Fruit fly (Drosophila melanogaster) whole organism, embryonic: ENCODE data around the gene Or9a.

Experiments
- Aef1 ChIP-seq: fragments of 200-800 bp; sonication (Bioruptor generic); IDR thresholded peaks from 3 replicates; pipeline ENCODE4 v1.3.6; 2022; ENCODE audit warnings: missing biosample characterization, missing genetic modification characterization
- Atf3 ChIP-seq: fragments of 200-800 bp; sonication (Bioruptor generic); optimal IDR thresholded peaks from 3 replicates; lab custom pipeline; 2016; ENCODE audit warnings: missing biosample characterization, missing genetic modification characterization
- CG11504 ChIP-seq: fragments of 200-800 bp; sonication (Bioruptor generic); optimal IDR thresholded peaks from 3 replicates; lab custom pipeline; 2019; ENCODE audit warnings: missing biosample characterization, mild to moderate bottlenecking, missing genetic modification characterization, moderate library complexity
- CG11560 ChIP-seq: fragments of 200-800 bp; sonication (Bioruptor generic); IDR thresholded peaks from 3 replicates; pipeline ENCODE4 v1.3.6; 2022; ENCODE audit warnings: missing biosample characterization, missing genetic modification characterization
- CG12219 ChIP-seq: fragments of 200-800 bp; sonication (Bioruptor generic); optimal IDR thresholded peaks from 3 replicates; lab custom pipeline; 2018; ENCODE audit warnings: missing biosample characterization, mild to moderate bottlenecking, missing genetic modification characterization
- CG12391 ChIP-seq: fragments of 200-800 bp; sonication (Bioruptor generic); optimal IDR thresholded peaks from 3 replicates; lab custom pipeline; 2018; ENCODE audit warnings: missing biosample characterization, mild to moderate bottlenecking, missing genetic modification characterization, moderate library complexity
- CG12659 ChIP-seq: fragments of 200-800 bp; sonication (Bioruptor generic); optimal IDR thresholded peaks from 3 replicates; lab custom pipeline; 2017; ENCODE audit warnings: mild to moderate bottlenecking, missing biosample characterization, missing genetic modification reagents, missing genetic modification characterization
- CG13894 ChIP-seq: fragments of 200-800 bp; sonication (Bioruptor generic); optimal IDR thresholded peaks from 3 replicates; lab custom pipeline; 2018; ENCODE audit warnings: missing biosample characterization, mild to moderate bottlenecking, missing genetic modification characterization, moderate library complexity
- CG16815 ChIP-seq: fragments of 200-800 bp; sonication (Bioruptor generic); optimal IDR thresholded peaks from 3 replicates; lab custom pipeline; 2017; ENCODE audit warnings: missing biosample characterization, mild to moderate bottlenecking, missing genetic modification characterization
- CG17186 ChIP-seq: fragments of 200-800 bp; sonication (Bioruptor generic); optimal IDR thresholded peaks from 3 replicates; lab custom pipeline; 2017; ENCODE audit warnings: missing biosample characterization, missing genetic modification reagents, missing genetic modification characterization
- CG18011 ChIP-seq: fragments of 200-800 bp; sonication (Bioruptor generic); optimal IDR thresholded peaks from 2 replicates; lab custom pipeline; 2017; ENCODE audit warnings: missing biosample characterization, missing genetic modification characterization, mild to moderate bottlenecking, moderate library complexity, missing genotype
- CG2116 ChIP-seq: fragments of 200-800 bp; sonication (Bioruptor generic); optimal IDR thresholded peaks from 3 replicates; lab custom pipeline; 2018; ENCODE audit warnings: missing biosample characterization, mild to moderate bottlenecking, missing genetic modification characterization
- CG2120 ChIP-seq: fragments of 200-800 bp; sonication (Bioruptor generic); optimal IDR thresholded peaks from 3 replicates; lab custom pipeline; 2016; ENCODE audit warnings: missing biosample characterization, missing genetic modification characterization
- CG2712 ChIP-seq: fragments of 200-800 bp; optimal IDR thresholded peaks from 3 replicates; lab custom pipeline; 2019; ENCODE audit warnings: missing biosample characterization, mild to moderate bottlenecking, missing genetic modification characterization, moderate library complexity
- CG2875 ChIP-seq: fragments of 200-800 bp; sonication (Bioruptor generic); optimal IDR thresholded peaks from 2 replicates; lab custom pipeline; 2017; ENCODE audit warnings: missing biosample characterization, mild to moderate bottlenecking, missing genetic modification characterization, missing genetic modification reagents
- CG30431 ChIP-seq: fragments of 200-800 bp; sonication (Bioruptor generic); optimal IDR thresholded peaks from 2 replicates; lab custom pipeline; 2017; ENCODE audit warnings: missing biosample characterization, missing genetic modification characterization
- CG6654 ChIP-seq: fragments of 200-800 bp; sonication (Bioruptor generic); optimal IDR thresholded peaks from 2 replicates; lab custom pipeline; 2017; ENCODE audit warnings: missing biosample characterization, mild to moderate bottlenecking, missing genetic modification characterization
- CG7357 ChIP-seq: fragments of 200-800 bp; sonication (Bioruptor generic); IDR thresholded peaks from 3 replicates; pipeline ENCODE4 v1.3.6; 2022; ENCODE audit warnings: missing biosample characterization, missing genetic modification characterization
- CG7372 ChIP-seq: fragments of 200-800 bp; sonication (Bioruptor generic); IDR thresholded peaks from 2 replicates; pipeline ENCODE4 v1.3.6; 2022; ENCODE audit warnings: missing biosample characterization, missing genetic modification characterization
- CG8765 ChIP-seq: fragments of 200-800 bp; sonication (Bioruptor generic); IDR thresholded peaks from 2 replicates; pipeline ENCODE4 v1.3.6; 2022; ENCODE audit warnings: missing biosample characterization, missing genetic modification characterization
- CG8924 ChIP-seq: fragments of 200-800 bp; optimal IDR thresholded peaks from 3 replicates; lab custom pipeline; 2019; ENCODE audit warnings: missing biosample characterization, mild to moderate bottlenecking, missing genetic modification characterization, moderate library complexity
- CG9215 ChIP-seq: fragments of 200-800 bp; sonication (Bioruptor generic); IDR thresholded peaks from 2 replicates; pipeline ENCODE4 v1.3.6; 2022; ENCODE audit warnings: missing biosample characterization, missing genetic modification characterization
- CHES-1-like ChIP-seq: fragments of 200-800 bp; sonication (Bioruptor generic); optimal IDR thresholded peaks from 2 replicates; lab custom pipeline; 2016; ENCODE audit warnings: missing biosample characterization, missing genetic modification characterization
- CrebB ChIP-seq: fragments of 200-800 bp; sonication (Bioruptor generic); optimal IDR thresholded peaks from 3 replicates; lab custom pipeline; 2018; ENCODE audit warnings: missing biosample characterization, mild to moderate bottlenecking, missing genetic modification characterization
- Drgx ChIP-seq: fragments of 200-800 bp; sonication (Bioruptor generic); IDR thresholded peaks from 2 replicates; pipeline ENCODE4 v1.3.6; 2022; ENCODE audit warnings: missing biosample characterization, missing genetic modification characterization
- Ets97D ChIP-seq: fragments of 200-800 bp; sonication (Bioruptor generic); optimal IDR thresholded peaks from 3 replicates; lab custom pipeline; 2016; ENCODE audit warnings: missing biosample characterization, missing genetic modification characterization
- Hand ChIP-seq: fragments of 200-800 bp; sonication (Bioruptor generic); optimal IDR thresholded peaks from 2 replicates; lab custom pipeline; 2017; ENCODE audit warnings: mild to moderate bottlenecking, missing biosample characterization, missing genetic modification reagents, missing genetic modification characterization
- Hr51 ChIP-seq, 2 experiments: fragments of 200-800 bp; sonication (Bioruptor generic); optimal IDR thresholded peaks; 2 replicates in 1 of 2; 3 replicates in 1 of 2; lab custom pipeline; 2016 to 2018; ENCODE audit warnings: missing biosample characterization in 2 of 2, missing genetic modification characterization in 2 of 2, mild to moderate bottlenecking in 1 of 2, moderate library complexity in 1 of 2
- Lhr ChIP-seq: fragments of 200-800 bp; sonication (Bioruptor generic); optimal IDR thresholded peaks from 3 replicates; lab custom pipeline; 2017; ENCODE audit warnings: mild to moderate bottlenecking, missing biosample characterization, missing genetic modification reagents, missing genetic modification characterization
- MBD-R2 ChIP-seq: fragments of 200-800 bp; sonication (Bioruptor generic); IDR thresholded peaks from 2 replicates; pipeline ENCODE4 v1.3.6; 2022; ENCODE audit warnings: missing biosample characterization, missing genetic modification characterization
- Scr ChIP-seq: fragments of 200-800 bp; sonication (Bioruptor generic); IDR thresholded peaks from 2 replicates; pipeline ENCODE4 v1.3.6; 2022; ENCODE audit warnings: missing biosample characterization, missing genetic modification characterization; ENCODE audit not compliant: partially characterized antibody
- YL-1 ChIP-seq: fragments of 200-800 bp; sonication (Bioruptor generic); optimal IDR thresholded peaks from 3 replicates; lab custom pipeline; 2017; ENCODE audit warnings: missing biosample characterization, mild to moderate bottlenecking, missing genetic modification characterization
- amos ChIP-seq: fragments of 200-800 bp; sonication (Bioruptor generic); IDR thresholded peaks from 2 replicates; pipeline ENCODE4 v1.3.6; 2022; ENCODE audit warnings: missing biosample characterization, missing genetic modification characterization; ENCODE audit not compliant: partially characterized antibody
- ato ChIP-seq: fragments of 200-800 bp; sonication (Bioruptor generic); IDR thresholded peaks from 2 replicates; pipeline ENCODE4 v1.3.6; 2022; ENCODE audit warnings: missing biosample characterization, missing genetic modification characterization; ENCODE audit not compliant: partially characterized antibody
- dati ChIP-seq: fragments of 200-800 bp; sonication (Bioruptor generic); IDR thresholded peaks from 2 replicates; pipeline ENCODE4 v1.3.6; 2022; ENCODE audit warnings: missing biosample characterization, missing genetic modification characterization
- fru ChIP-seq: fragments of >200 bp; optimal IDR thresholded peaks from 2 replicates; lab custom pipeline; 2017
- fu2 ChIP-seq: fragments of 200-800 bp; sonication (Bioruptor generic); optimal IDR thresholded peaks from 2 replicates; lab custom pipeline; 2016; ENCODE audit warnings: missing biosample characterization, missing genetic modification characterization
- gcm2 ChIP-seq: fragments of 200-800 bp; sonication (Bioruptor generic); optimal IDR thresholded peaks from 2 replicates; lab custom pipeline; 2016; ENCODE audit warnings: missing biosample characterization, missing genetic modification characterization
- kah ChIP-seq: fragments of 200-800 bp; sonication (Bioruptor generic); optimal IDR thresholded peaks from 2 replicates; lab custom pipeline; 2018; ENCODE audit warnings: missing biosample characterization, mild to moderate bottlenecking, missing genetic modification characterization
- nmo ChIP-seq: fragments of 200-800 bp; sonication (Bioruptor generic); optimal IDR thresholded peaks from 2 replicates; lab custom pipeline; 2018; ENCODE audit warnings: missing biosample characterization, mild to moderate bottlenecking, missing genetic modification characterization, moderate library complexity
- otp ChIP-seq: fragments of 200-800 bp; sonication (Bioruptor generic); IDR thresholded peaks from 3 replicates; pipeline ENCODE4, ENCODE4 v1.3.6; 2022; ENCODE audit warnings: missing biosample characterization, missing genetic modification characterization
- pan ChIP-seq, 4 experiments: fragments of >200 bp in 3 of 4; fragments of 200-800 bp in 1 of 4; sonication (Bioruptor generic) in 1 of 4; optimal IDR thresholded peaks in 3 of 4; IDR thresholded peaks in 1 of 4; 2 replicates each; pipeline versions ENCODE4 v1.3.6 to Lab custom; 2017 to 2022; ENCODE audit warnings: missing biosample characterization in 2 of 4, missing genetic modification characterization in 2 of 4, mixed read lengths in 1 of 4
- salm ChIP-seq: fragments of 200-800 bp; sonication (Bioruptor generic); optimal IDR thresholded peaks from 2 replicates; lab custom pipeline; 2018; ENCODE audit warnings: missing biosample characterization, mild to moderate bottlenecking, missing genetic modification characterization
- scrt ChIP-seq: fragments of 200-800 bp; sonication (Bioruptor generic); optimal IDR thresholded peaks from 2 replicates; lab custom pipeline; 2018; ENCODE audit warnings: missing biosample characterization, mild to moderate bottlenecking, missing genetic modification characterization, moderate library complexity
- sens ChIP-seq: fragments of 200-800 bp; sonication (Bioruptor generic); peaks from one replicate; lab custom pipeline; 2016; ENCODE audit warnings: missing biosample characterization, missing genetic modification characterization
- ssp ChIP-seq: fragments of 200-800 bp; sonication (Bioruptor generic); IDR thresholded peaks from 2 replicates; pipeline ENCODE4 v1.3.6; 2022; ENCODE audit warnings: missing biosample characterization, missing genetic modification characterization
- tio ChIP-seq: fragments of 200-800 bp; sonication (Bioruptor generic); optimal IDR thresholded peaks from 2 replicates; lab custom pipeline; 2017; ENCODE audit warnings: missing biosample characterization, missing genetic modification characterization, inconsistent platforms
- tx ChIP-seq: fragments of 200-800 bp; sonication (Bioruptor generic); optimal IDR thresholded peaks from 2 replicates; lab custom pipeline; 2016; ENCODE audit warnings: missing biosample characterization, missing genetic modification characterization
- zen ChIP-seq: fragments of 200-800 bp; sonication (Bioruptor generic); optimal IDR thresholded peaks from 3 replicates; lab custom pipeline; 2018; ENCODE audit warnings: missing biosample characterization, mild to moderate bottlenecking, missing genetic modification characterization, moderate library complexity

Or9a gene

dm6 chrX:10473510-10474212, 14.2 kb upstream of the Or9a start, which contains the start of gene CG2889 (continued):
- peak; percentile 17 for TF ChIP-seq CG17186 (GFP tag; lab: Kevin White, UChicago)
- TF ChIP-seq CG8765 (GFP tag; lab: Robert Waterston, UW) = no peak
- peak; percentile 97 for TF ChIP-seq CG2116 (GFP tag; lab: Kevin White, UChicago)
- peak; percentile 80 for TF ChIP-seq zen (tag; lab: Kevin White, UChicago)
- no peak for TF ChIP-seq CG18011
- TF ChIP-seq CG13894 (tag; lab: Kevin White, UChicago) = no peak
- TF ChIP-seq CG11560 (tag; lab: Robert Waterston, UW) = no peak
- TF ChIP-seq CG7357 (GFP tag; lab: Robert Waterston, UW) = no peak
- peak; percentile 68 for TF ChIP-seq sens (GFP tag; lab: Kevin White, UChicago)
- TF ChIP-seq Lhr = peak; percentile 29
- TF ChIP-seq salm (tag; lab: Kevin White, UChicago) = no peak
- no peak for TF ChIP-seq ato (GFP tag; lab: Robert Waterston, UW)
- TF ChIP-seq YL-1 (GFP tag; lab: Kevin White, UChicago) = peak; percentile 41
- 0 out of 3 replicates have a peak, but pooled peaks have one; percentile 25 for TF ChIP-seq otp (GFP tag; lab: Robert Waterston, UW)
- peak; percentile 61 for TF ChIP-seq Ets97D (GFP tag; lab: Kevin White, UChicago)
- peak; percentile 39 for TF ChIP-seq MBD-R2 (GFP tag; lab: Robert Waterston, UW)
- no peak for TF ChIP-seq ssp (GFP tag; lab: Robert Waterston, UW)
- no peak for TF ChIP-seq CG11504 (tag; lab: Kevin White, UChicago)
- 0 out of 2 replicates have a peak, but pooled peaks have one; percentile 17 for TF ChIP-seq CG7372 (GFP tag; lab: Robert Waterston, UW)
- no peak for TF ChIP-seq CG30431 (GFP tag; lab: Kevin White, UChicago)
- peak; percentile 43 for TF ChIP-seq CG12659 (GFP tag; lab: Kevin White, UChicago)
- TF ChIP-seq gcm2 (GFP tag; lab: Kevin White, UChicago) = no peak
- TF ChIP-seq CG16815 (GFP tag; lab: Kevin White, UChicago) = no peak
- no peak for TF ChIP-seq Aef1 (GFP tag; lab: Robert Waterston, UW)
- no peak for TF ChIP-seq Hand (GFP tag; lab: Kevin White, UChicago)
- no peak for TF ChIP-seq dati
- TF ChIP-seq CHES-1-like (GFP tag; lab: Kevin White, UChicago) = peak; percentile 2
- no peak for TF ChIP-seq fu2 (GFP tag; lab: Kevin White, UChicago)
- peak in 1 of 2 experiments; percentile 21 for TF ChIP-seq Hr51 (GFP tag; optimal IDR thresholded peaks at IDR 0.05; lab: Kevin White, UChicago)
- TF ChIP-seq CG9215 (GFP tag; lab: Robert Waterston, UW) = peak; percentile 41; the same call in 1 of the 2 replicates
- no peak for TF ChIP-seq CG12219 (GFP tag; lab: Kevin White, UChicago)
- no peak for TF ChIP-seq tio (GFP tag; lab: Kevin White, UChicago)
- no peak for TF ChIP-seq CG2875 (GFP tag; lab: Kevin White, UChicago)
- no peak for TF ChIP-seq scrt
- TF ChIP-seq tx = no peak
- peak; percentile 64 for TF ChIP-seq amos
- peak; percentile 68 for TF ChIP-seq CG2712 (tag; lab: Kevin White, UChicago)
- TF ChIP-seq CrebB (tag; lab: Kevin White, UChicago) = no peak
- TF ChIP-seq kah (GFP tag; lab: Kevin White, UChicago) = no peak
- peak; percentile 46 for TF ChIP-seq nmo (GFP tag; lab: Kevin White, UChicago)
- TF ChIP-seq pan (optimal IDR thresholded peaks at IDR 0.05; lab: Kevin White, UChicago) = no peak
- TF ChIP-seq pan (GFP tag; optimal IDR thresholded peaks at IDR 0.05 in 1 of 2, IDR thresholded peaks at IDR 0.05 in 1 of 2) = peak in 1 of 2 experiments; percentile 33
- TF ChIP-seq Atf3 (GFP tag; lab: Kevin White, UChicago) = no peak
- TF ChIP-seq CG12391 (tag; lab: Kevin White, UChicago) = peak; percentile 8
- TF ChIP-seq Drgx (GFP tag; lab: Robert Waterston, UW) = peak; percentile 33; the same call in 1 of the 2 replicates
- peak; percentile 67 for TF ChIP-seq Scr
- peak; percentile 2 for TF ChIP-seq CG8924 (tag; lab: Kevin White, UChicago)
- peak; percentile 41 for TF ChIP-seq CG2120 (GFP tag; lab: Kevin White, UChicago)
- no peak for TF ChIP-seq CG6654 (GFP tag; lab: Kevin White, UChicago)
- no peak for TF ChIP-seq fru (lab: Kevin White, UChicago)
